Worm (Caenorhabditis elegans): ENCODE data around the gene R102.4.
A peak's percentile ranks its signal among the peaks of the same experiment; 100 is the strongest.
"Not testable (repeated sequence)": the region's sequence is repeated elsewhere in the genome, so short reads cannot be mapped to it uniquely, and the experiment has no call there.

R102.4 gene

ce11 chrIV:10656770-10657323 lies 38.3 kb downstream of the R102.4 start, which contains the start of gene K08C7.1:
Gene K08C7.1 (plus strand): TSS chrIV:10656812.
- TF ChIP-seq dmd-6 (GFP tag; IDR thresholded peaks at IDR 0.05) = peak; percentile 44; the same call in 1 of the 2 replicates
- peak; percentile 80 for TF ChIP-seq pqm-1 (tag; optimal IDR thresholded peaks at IDR 0.05)
- TF ChIP-seq ztf-11 (tag; optimal IDR thresholded peaks at IDR 0.05) = no peak
- peak; percentile 40 for TF ChIP-seq nhr-28 (tag; optimal IDR thresholded peaks at IDR 0.05)
- peak; percentile 35 for TF ChIP-seq dve-1 (tag; optimal IDR thresholded peaks at IDR 0.05; ENCODE audit: insufficient read depth)
- TF ChIP-seq hlh-11 (tag; optimal IDR thresholded peaks at IDR 0.05) = peak; percentile 18
- peak; percentile 21 for TF ChIP-seq nhr-77 (tag; optimal IDR thresholded peaks at IDR 0.05)
- no peak for TF ChIP-seq dmd-8 (GFP tag; IDR thresholded peaks at IDR 0.05)
- TF ChIP-seq mxl-3 (GFP tag; optimal IDR thresholded peaks at IDR 0.05) = no peak
- peak in 1 of 2 experiments; percentile 89 for TF ChIP-seq unc-62 (GFP tag; optimal IDR thresholded peaks at IDR 0.05 in 1 of 2)
- TF ChIP-seq unc-62 (tag; optimal IDR thresholded peaks at IDR 0.05) = no peak
- TF ChIP-seq duxl-1 (tag; optimal IDR thresholded peaks at IDR 0.05; ENCODE audit: poor library complexity) = no peak
- TF ChIP-seq daf-16 (GFP tag; optimal IDR thresholded peaks at IDR 0.05) = no peak
- peak; percentile 48 for TF ChIP-seq daf-16 (tag; optimal IDR thresholded peaks at IDR 0.05)
- no peak for TF ChIP-seq F49E8.2 (tag; optimal IDR thresholded peaks at IDR 0.05; ENCODE audit: borderline replicate concordance)

- not testable (repeated sequence) for TF ChIP-seq daf-19 (GFP tag; conservative IDR thresholded peaks at IDR 0.05); mep-1 (tag; optimal IDR thresholded peaks at IDR 0.05); ceh-62 (tag; optimal IDR thresholded peaks at IDR 0.05)
Observed at ce11 chrIV:10654047-10654446, 41.1 kb downstream of the R102.4 start, which contains the start of gene glb-19. Gene glb-19 (minus strand): TSS chrIV:10654147.

Data from whole organism, L4 larva.